Worm (Caenorhabditis elegans) whole organism, L4/young adult: ENCODE data around the gene lpd-7.
"Not testable (repeated sequence)": the region's sequence is repeated elsewhere in the genome, so short reads cannot be mapped to it uniquely, and the experiment has no call there.

Experiments used
- W03F9.2 ChIP-seq: fragments of 150-350 bp; optimal IDR thresholded peaks from 2 replicates; lab custom pipeline; 2014; ENCODE audit warnings: missing biosample characterization, missing genetic modification characterization
- dao-5 ChIP-seq: sonication (generic microtip); optimal IDR thresholded peaks from 2 replicates; lab custom pipeline; 2016; ENCODE audit warnings: missing genotype, missing genetic modification characterization, moderate library complexity, missing compliant biosample characterization
- him-1 ChIP-seq: sonication (generic microtip); optimal IDR thresholded peaks from 2 replicates; lab custom pipeline; 2016; ENCODE audit warnings: missing genotype, missing genetic modification reagents, missing genetic modification characterization, missing compliant biosample characterization

The lpd-7 gene

ce11 chrIII:7582885-7583284 is 9.7 kb downstream of the lpd-7 start, which contains the start of gene R13A5.10:
Gene R13A5.10 (minus strand): TSS chrIII:7582985.
- TF ChIP-seq dao-5 (tag; lab: Kevin White, UChicago) (no peak), W03F9.2 (no peak), him-1 (tag; lab: Kevin White, UChicago) (no peak)

DNA sequence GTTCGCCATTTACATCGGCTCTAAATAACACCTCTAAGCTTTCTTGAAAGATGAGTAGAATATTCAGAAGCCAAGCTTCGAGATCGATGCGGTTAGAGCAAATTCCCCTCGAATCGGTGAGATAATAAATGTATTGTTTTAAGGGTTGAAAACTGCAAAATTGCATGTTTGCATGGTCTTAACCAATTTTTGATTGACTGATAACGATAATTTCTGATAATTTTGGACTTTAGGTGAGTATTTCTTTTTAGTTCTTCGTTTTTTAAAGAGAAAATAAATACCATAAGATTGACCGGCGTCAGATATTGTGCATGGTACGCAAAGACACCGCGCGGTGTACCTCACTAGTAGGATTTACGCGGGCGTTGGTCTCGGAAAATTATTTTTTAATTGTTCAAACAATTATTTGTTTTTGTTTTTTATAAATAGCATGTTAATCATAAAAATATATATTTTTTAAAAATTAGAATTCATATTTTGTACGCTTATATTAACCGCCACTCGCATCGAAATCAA is 11.0 kb downstream of the lpd-7 start, which contains the start of gene cup-5:
Gene cup-5, plus strand, starts transcription at position 51 of the 516 bp plus-strand sequence.
- TF ChIP-seq dao-5 (tag; lab: Kevin White, UChicago) (no peak), him-1 (tag; lab: Kevin White, UChicago) (peak; percentile 25), W03F9.2 (peak; percentile 21)

DNA sequence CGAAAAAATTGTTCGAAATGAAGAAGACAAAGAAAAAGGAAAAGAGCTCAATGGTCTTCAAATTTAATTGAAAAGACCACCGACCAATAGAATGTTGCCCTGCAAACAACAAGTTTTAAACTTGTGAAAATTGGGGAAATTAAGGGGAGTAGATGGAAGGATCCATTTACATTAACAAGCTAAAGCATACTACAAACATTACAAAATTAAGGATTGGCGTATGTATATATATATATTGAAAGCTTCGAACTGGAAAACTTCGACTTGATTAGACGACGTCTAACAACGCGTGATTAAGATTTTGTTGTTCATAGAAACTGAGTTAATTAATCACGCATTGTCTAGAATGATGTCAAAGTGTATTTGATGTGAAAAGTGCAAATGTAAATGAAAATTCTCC is 15.1 kb downstream of the lpd-7 start, which contains the start of gene R13A5.15:
Gene R13A5.15, minus strand, starts transcription at position 101 of the 400 bp plus-strand sequence.
- TF ChIP-seq W03F9.2 (no peak), dao-5 (tag; lab: Kevin White, UChicago) (no peak), him-1 (tag; lab: Kevin White, UChicago) (no peak)

- no peak for TF ChIP-seq dao-5 (tag; lab: Kevin White, UChicago)
- no peak for TF ChIP-seq W03F9.2
- no peak for TF ChIP-seq him-1 (tag; lab: Kevin White, UChicago)
Observed at ce11 chrIII:7593285-7593928, 20.3 kb downstream of the lpd-7 start, which contains the start of gene R13A5.11. Gene R13A5.11 (minus strand): TSS chrIII:7593335.

ce11 chrIII:7594482-7594881 is 21.3 kb downstream of the lpd-7 start, which contains the start of gene Y80D4G.2:
Gene Y80D4G.2 (minus strand): TSS chrIII:7594582.
- TF ChIP-seq him-1 (tag; lab: Kevin White, UChicago); W03F9.2; dao-5 (tag; lab: Kevin White, UChicago): not testable (repeated sequence)

DNA sequence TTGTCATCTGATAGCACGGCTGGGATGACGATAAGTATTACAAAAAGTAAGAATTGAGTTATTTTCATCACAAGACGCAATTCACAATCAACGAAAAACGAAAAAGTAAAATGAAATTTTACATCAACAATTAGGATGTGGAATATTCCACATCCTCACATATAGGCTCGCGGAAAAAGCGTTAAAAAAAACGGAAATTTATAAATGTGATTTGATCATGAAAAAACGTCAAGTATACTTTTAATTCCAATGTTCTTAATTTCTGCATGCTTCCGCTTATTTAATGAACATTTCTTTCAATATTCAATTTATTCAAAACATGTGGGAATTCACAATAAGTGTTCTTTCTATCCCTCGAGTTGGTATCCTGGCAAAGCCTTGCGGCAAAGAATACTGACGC is 35.1 kb downstream of the lpd-7 start, which contains the start of gene T04A6.3:
Gene T04A6.3, minus strand, starts transcription at position 101 of the 400 bp plus-strand sequence.
- TF ChIP-seq dao-5 (tag; lab: Kevin White, UChicago) = no peak
- TF ChIP-seq him-1 (tag; lab: Kevin White, UChicago) = no peak

DNA sequence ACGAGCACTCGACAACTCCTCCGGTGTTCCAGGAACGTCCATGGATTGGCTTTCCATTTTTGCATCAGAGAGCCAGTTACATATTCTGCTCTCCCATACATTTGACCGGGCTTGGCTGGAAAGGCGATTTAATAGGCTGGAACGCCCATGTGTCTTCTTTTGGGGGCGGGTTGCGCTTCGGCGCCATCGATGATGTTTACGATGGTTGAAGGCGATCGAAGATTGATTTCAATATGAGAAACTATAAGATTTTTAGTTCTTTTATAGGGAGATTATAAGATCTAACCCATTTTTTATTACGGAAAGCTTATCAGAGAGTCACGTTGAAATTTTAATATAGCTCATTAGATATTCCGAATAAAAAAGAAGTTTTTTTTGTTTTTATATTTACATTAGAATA is 36.0 kb downstream of the lpd-7 start, which contains the start of gene nsph-4.3:
Gene nsph-4.3, minus strand, starts transcription at position 101 of the 400 bp plus-strand sequence.
- no peak for TF ChIP-seq W03F9.2

- no peak for TF ChIP-seq W03F9.2
- TF ChIP-seq him-1 (tag; lab: Kevin White, UChicago) = no peak
- TF ChIP-seq dao-5 (tag; lab: Kevin White, UChicago) = no peak
Observed at ce11 chrIII:7614530-7614929, 41.4 kb downstream of the lpd-7 start, which contains the start of gene T04A6.2. Gene T04A6.2 (plus strand): TSS chrIII:7614830.

DNA sequence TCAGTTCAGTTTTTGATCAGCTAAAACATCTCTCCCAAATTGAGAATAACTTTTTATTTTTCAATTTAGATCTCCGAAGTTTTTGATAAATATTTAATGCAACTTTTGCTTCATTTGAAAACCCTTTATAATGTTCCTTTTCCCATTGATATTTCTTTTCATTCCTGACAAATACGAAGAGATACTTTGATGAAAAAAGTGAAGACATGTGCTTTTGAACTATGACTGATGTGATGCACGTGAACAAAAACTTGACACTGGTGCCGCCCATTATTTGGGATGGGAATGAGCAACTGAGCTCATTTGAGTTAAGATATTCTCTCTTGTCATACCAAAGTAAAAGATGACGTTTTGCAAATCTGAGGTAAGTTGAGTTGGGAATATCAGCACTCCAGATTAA is 43.1 kb downstream of the lpd-7 start, which contains the start of gene T04A6.1:
Gene T04A6.1, plus strand, starts transcription at position 301 of the 400 bp plus-strand sequence.
- TF ChIP-seq dao-5 (tag; lab: Kevin White, UChicago) (no peak), W03F9.2 (no peak), him-1 (tag; lab: Kevin White, UChicago) (no peak)

DNA sequence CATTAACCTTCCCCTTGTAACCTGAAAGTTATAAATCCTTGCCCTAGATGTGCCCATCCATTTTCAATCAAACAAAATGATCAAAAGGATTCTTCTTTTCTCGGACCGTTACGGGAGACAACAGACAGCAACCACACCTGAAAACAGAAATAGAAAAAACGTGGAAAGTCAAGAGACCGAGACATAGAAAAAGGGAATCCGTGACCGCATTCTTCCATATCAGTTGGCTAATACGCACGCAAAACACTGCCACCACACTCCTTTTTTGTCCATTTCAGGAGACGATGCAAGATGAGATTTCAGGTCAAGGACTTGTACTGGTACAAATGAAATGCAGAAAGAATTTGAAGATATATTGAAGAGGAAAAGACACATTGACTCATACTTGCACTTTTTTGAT is 45.1 kb downstream of the lpd-7 start:
- TF ChIP-seq dao-5 (tag; lab: Kevin White, UChicago) (no peak), him-1 (tag; lab: Kevin White, UChicago) (no peak)

DNA sequence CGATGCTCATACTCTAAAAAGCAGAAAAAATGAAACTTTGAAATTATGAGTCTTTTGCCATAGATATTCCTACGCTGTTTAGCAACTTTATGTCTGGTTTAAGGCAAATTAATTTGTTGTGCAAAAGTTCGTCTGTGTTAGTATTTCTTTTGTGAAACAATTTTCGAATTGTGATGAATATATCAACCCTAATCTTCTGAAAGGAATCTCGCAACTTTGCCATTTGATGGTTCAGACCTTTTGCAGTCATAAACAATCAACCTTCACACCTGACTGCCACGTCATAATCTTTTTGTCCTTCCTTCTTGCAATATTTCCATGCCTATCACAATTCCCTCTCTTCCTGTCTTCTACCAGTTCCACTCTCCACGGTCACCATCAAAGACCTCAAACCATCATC is 46.7 kb downstream of the lpd-7 start:
- no peak for TF ChIP-seq him-1 (tag; lab: Kevin White, UChicago)
- no peak for TF ChIP-seq dao-5 (tag; lab: Kevin White, UChicago)
- TF ChIP-seq W03F9.2 = no peak

DNA sequence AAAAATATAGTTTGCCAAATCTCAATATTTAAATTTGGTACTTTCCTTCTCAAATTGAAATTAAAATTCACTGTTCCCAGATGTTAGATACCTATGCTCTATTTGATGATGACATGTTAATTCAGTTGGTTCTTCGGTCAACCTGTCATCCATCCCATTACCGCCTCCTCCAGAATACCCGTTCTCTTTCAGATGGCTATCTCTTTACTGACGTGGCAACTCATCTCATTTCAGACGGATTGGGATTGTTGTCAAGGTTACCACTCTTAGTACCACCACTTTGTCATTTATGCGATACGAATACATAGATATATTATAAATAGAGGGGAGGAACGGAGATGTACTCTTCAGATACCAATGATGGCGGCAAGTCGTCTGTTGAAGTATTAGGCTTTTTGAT is 48.2 kb downstream of the lpd-7 start:
- TF ChIP-seq dao-5 (tag; lab: Kevin White, UChicago) (no peak), him-1 (tag; lab: Kevin White, UChicago) (no peak), W03F9.2 (no peak)

DNA sequence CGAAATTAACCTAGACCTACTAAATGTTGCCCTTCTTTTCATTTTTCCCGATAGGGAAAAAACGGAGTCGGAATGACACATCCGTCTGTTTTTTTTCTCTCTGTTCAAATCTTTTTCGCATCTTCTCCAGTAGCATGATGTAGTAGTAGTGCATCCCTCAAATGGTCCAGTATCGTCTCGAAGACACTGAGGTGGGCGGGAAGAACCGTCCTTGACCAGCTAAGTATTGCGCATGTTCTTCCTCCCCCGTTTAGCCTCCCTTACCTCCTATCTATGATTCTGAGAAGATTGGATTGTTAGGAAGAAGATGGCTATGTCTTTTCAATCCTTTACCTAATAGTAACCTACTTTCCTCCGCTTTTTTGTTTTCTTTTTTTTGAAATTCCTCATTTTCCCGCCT is 49.8 kb downstream of the lpd-7 start:
- TF ChIP-seq W03F9.2 (no peak), him-1 (tag; lab: Kevin White, UChicago) (no peak), dao-5 (tag; lab: Kevin White, UChicago) (no peak)
